Fruit fly (Drosophila melanogaster) whole organism, embryonic: ENCODE measurements around the gene CG9328.
A peak's percentile ranks its signal among the peaks of the same experiment; 100 is the strongest.

ENCODE experiments used
- ATbp ChIP-seq: fragments of 200-800 bp; sonication (Bioruptor generic); optimal IDR thresholded peaks from 2 replicates; lab custom pipeline; 2017; ENCODE audit warnings: missing biosample characterization, mild to moderate bottlenecking, missing genetic modification characterization, missing genetic modification reagents
- CG10209 ChIP-seq: fragments of 200-800 bp; sonication (Bioruptor generic); optimal IDR thresholded peaks from 3 replicates; lab custom pipeline; 2017; ENCODE audit warnings: missing biosample characterization, mild to moderate bottlenecking, missing genetic modification characterization, missing genetic modification reagents
- CG11560 ChIP-seq: fragments of 200-800 bp; sonication (Bioruptor generic); IDR thresholded peaks from 3 replicates; pipeline ENCODE4 v1.3.6; 2022; ENCODE audit warnings: missing biosample characterization, missing genetic modification characterization
- CG12299 ChIP-seq: fragments of 200-800 bp; sonication (Bioruptor generic); optimal IDR thresholded peaks from 2 replicates; lab custom pipeline; 2018; ENCODE audit warnings: missing biosample characterization, mild to moderate bottlenecking, missing genetic modification characterization
- CG12391 ChIP-seq: fragments of 200-800 bp; sonication (Bioruptor generic); optimal IDR thresholded peaks from 3 replicates; lab custom pipeline; 2018; ENCODE audit warnings: missing biosample characterization, mild to moderate bottlenecking, missing genetic modification characterization, moderate library complexity
- CG13894 ChIP-seq: fragments of 200-800 bp; sonication (Bioruptor generic); optimal IDR thresholded peaks from 3 replicates; lab custom pipeline; 2018; ENCODE audit warnings: missing biosample characterization, mild to moderate bottlenecking, missing genetic modification characterization, moderate library complexity
- CG15696 ChIP-seq: fragments of 200-800 bp; sonication (Bioruptor generic); optimal IDR thresholded peaks from 2 replicates; lab custom pipeline; 2019; ENCODE audit warnings: missing biosample characterization, mild to moderate bottlenecking, missing genetic modification characterization, moderate library complexity
- CG1603 ChIP-seq: fragments of 200-800 bp; sonication (Bioruptor generic); optimal IDR thresholded peaks from 2 replicates; lab custom pipeline; 2019; ENCODE audit warnings: missing biosample characterization, mild to moderate bottlenecking, missing genetic modification characterization, moderate library complexity
- CG16815 ChIP-seq: fragments of 200-800 bp; sonication (Bioruptor generic); optimal IDR thresholded peaks from 3 replicates; lab custom pipeline; 2017; ENCODE audit warnings: missing biosample characterization, mild to moderate bottlenecking, missing genetic modification characterization
- CG17829 ChIP-seq: fragments of 200-800 bp; optimal IDR thresholded peaks from 2 replicates; lab custom pipeline; 2019; ENCODE audit warnings: missing biosample characterization, mild to moderate bottlenecking, missing genetic modification characterization, moderate library complexity
- CG1792 ChIP-seq: fragments of 200-800 bp; sonication (Bioruptor generic); optimal IDR thresholded peaks from 2 replicates; lab custom pipeline; 2016; ENCODE audit warnings: missing biosample characterization, missing genetic modification characterization
- CG18011 ChIP-seq: fragments of 200-800 bp; sonication (Bioruptor generic); optimal IDR thresholded peaks from 2 replicates; lab custom pipeline; 2017; ENCODE audit warnings: missing biosample characterization, missing genetic modification characterization, mild to moderate bottlenecking, moderate library complexity, missing genotype
- CG2199 ChIP-seq: fragments of 200-800 bp; sonication (Bioruptor generic); IDR thresholded peaks from 3 replicates; pipeline ENCODE4 v1.3.6; 2022; ENCODE audit warnings: missing biosample characterization, missing genetic modification characterization
- CG2712 ChIP-seq: fragments of 200-800 bp; optimal IDR thresholded peaks from 3 replicates; lab custom pipeline; 2019; ENCODE audit warnings: missing biosample characterization, mild to moderate bottlenecking, missing genetic modification characterization, moderate library complexity
- CG2889 ChIP-seq: fragments of 200-800 bp; sonication (Bioruptor generic); IDR thresholded peaks from 3 replicates; pipeline ENCODE4 v1.3.6; 2022; ENCODE audit warnings: missing biosample characterization, missing genetic modification characterization
- CG31441 ChIP-seq: fragments of 200-800 bp; sonication (Bioruptor generic); IDR thresholded peaks from 2 replicates; pipeline ENCODE4 v1.3.6; 2022; ENCODE audit warnings: missing biosample characterization, missing genetic modification characterization
- CG32772 ChIP-seq: fragments of 200-800 bp; sonication (Bioruptor generic); IDR thresholded peaks from 2 replicates; pipeline ENCODE4 v1.3.6; 2022; ENCODE audit warnings: missing biosample characterization, missing genetic modification characterization
- CG34422 ChIP-seq: fragments of 200-800 bp; sonication (Bioruptor generic); IDR thresholded peaks from 3 replicates; pipeline ENCODE4 v1.3.6; 2022; ENCODE audit warnings: missing biosample characterization, missing genetic modification characterization
- CG4404 ChIP-seq: fragments of 200-800 bp; sonication (Bioruptor generic); IDR thresholded peaks from 2 replicates; pipeline ENCODE4 v1.3.6; 2022; ENCODE audit warnings: missing biosample characterization, missing genetic modification characterization
- CG6791 ChIP-seq: fragments of 200-800 bp; sonication (Bioruptor generic); IDR thresholded peaks from 3 replicates; pipeline ENCODE4 v1.3.6; 2022; ENCODE audit warnings: missing biosample characterization, missing genetic modification characterization; ENCODE audit not compliant: partially characterized antibody
- CG9727 ChIP-seq: fragments of 200-800 bp; sonication (Bioruptor generic); optimal IDR thresholded peaks from 3 replicates; lab custom pipeline; 2017; ENCODE audit warnings: missing biosample characterization, mild to moderate bottlenecking, missing genetic modification characterization
- CG9797 ChIP-seq: fragments of 200-800 bp; sonication (Bioruptor generic); optimal IDR thresholded peaks from 3 replicates; lab custom pipeline; 2018; ENCODE audit warnings: missing biosample characterization, mild to moderate bottlenecking, missing genetic modification characterization
- CG9817 ChIP-seq: fragments of 200-800 bp; sonication (Bioruptor generic); optimal IDR thresholded peaks from 2 replicates; lab custom pipeline; 2018; ENCODE audit warnings: missing biosample characterization, mild to moderate bottlenecking, missing genetic modification characterization, moderate library complexity
- CTCF ChIP-seq: fragments of 200-800 bp; sonication (Bioruptor generic); optimal IDR thresholded peaks from 2 replicates; lab custom pipeline; 2017; ENCODE audit warnings: missing biosample characterization, mild to moderate bottlenecking, missing genetic modification characterization, moderate library complexity
- Chrac-16 ChIP-seq: fragments of 200-800 bp; sonication (Bioruptor generic); optimal IDR thresholded peaks from 3 replicates; lab custom pipeline; 2016; ENCODE audit warnings: missing biosample characterization, missing genetic modification characterization
- Dp ChIP-seq: fragments of 200-800 bp; sonication (Bioruptor generic); optimal IDR thresholded peaks from 2 replicates; lab custom pipeline; 2018; ENCODE audit warnings: missing biosample characterization, mild to moderate bottlenecking, missing genetic modification characterization, moderate library complexity
- E2f1 ChIP-seq: fragments of 200-800 bp; sonication (Bioruptor generic); IDR thresholded peaks from 2 replicates; pipeline ENCODE4 v1.3.6; 2022; ENCODE audit warnings: missing biosample characterization, missing genetic modification characterization
- Ets65A ChIP-seq: fragments of 200-800 bp; sonication (Bioruptor generic); peaks from one replicate; lab custom pipeline; 2016; ENCODE audit warnings: missing biosample characterization, missing genetic modification characterization
- Gsc ChIP-seq: fragments of 200-800 bp; sonication (Bioruptor generic); IDR thresholded peaks from 2 replicates; pipeline ENCODE4 v1.3.6; 2022; ENCODE audit warnings: missing biosample characterization, missing genetic modification characterization
- NK7.1 ChIP-seq: fragments of 200-800 bp; sonication (Bioruptor generic); optimal IDR thresholded peaks from 3 replicates; lab custom pipeline; 2016; ENCODE audit warnings: missing biosample characterization, missing genetic modification characterization
- Pdp1 ChIP-seq, 2 experiments: fragments of 200-800 bp; sonication (Bioruptor generic); optimal IDR thresholded peaks; 3 replicates each; lab custom pipeline; 2016; ENCODE audit warnings: missing biosample characterization in 2 of 2, missing genetic modification characterization in 2 of 2, mild to moderate bottlenecking in 1 of 2, moderate library complexity in 1 of 2
- Rfx ChIP-seq: fragments of 200-800 bp; sonication (Bioruptor generic); IDR thresholded peaks from 2 replicates; pipeline ENCODE4 v1.3.6; 2022; ENCODE audit warnings: missing biosample characterization, missing genetic modification characterization
- Sin3A ChIP-seq: fragments of >200 bp; optimal IDR thresholded peaks from 2 replicates; lab custom pipeline; 2018
- Sox100B ChIP-seq: fragments of 200-800 bp; sonication (Bioruptor generic); optimal IDR thresholded peaks from 3 replicates; lab custom pipeline; 2018; ENCODE audit warnings: missing biosample characterization, mild to moderate bottlenecking, missing genetic modification characterization
- ato ChIP-seq: fragments of 200-800 bp; sonication (Bioruptor generic); IDR thresholded peaks from 2 replicates; pipeline ENCODE4 v1.3.6; 2022; ENCODE audit warnings: missing biosample characterization, missing genetic modification characterization; ENCODE audit not compliant: partially characterized antibody
- bowl ChIP-seq: fragments of 200-800 bp; sonication (Bioruptor generic); IDR thresholded peaks from 2 replicates; pipeline ENCODE4 v1.3.6; 2022; ENCODE audit warnings: missing biosample characterization, missing genetic modification characterization
- br ChIP-seq: fragments of >200 bp; optimal IDR thresholded peaks from 2 replicates; lab custom pipeline; 2017
- chinmo ChIP-seq: fragments of 200-800 bp; sonication (Bioruptor generic); IDR thresholded peaks from 4 replicates; pipeline ENCODE4 v1.3.6; 2022; ENCODE audit warnings: missing biosample characterization, missing genetic modification characterization; ENCODE audit not compliant: partially characterized antibody
- crol ChIP-seq: fragments of 200-800 bp; sonication (Bioruptor generic); IDR thresholded peaks from 2 replicates; pipeline ENCODE4 v1.3.6; 2022; ENCODE audit warnings: missing biosample characterization, missing genetic modification characterization
- fd64A ChIP-seq: fragments of 200-800 bp; sonication (Bioruptor generic); optimal IDR thresholded peaks from 3 replicates; lab custom pipeline; 2018; ENCODE audit warnings: missing biosample characterization, mild to moderate bottlenecking, missing genetic modification characterization
- ftz-f1 ChIP-seq: fragments of 200-800 bp; sonication (Bioruptor generic); optimal IDR thresholded peaks from 2 replicates; lab custom pipeline; 2016; ENCODE audit warnings: missing biosample characterization, missing genetic modification characterization
- fu2 ChIP-seq: fragments of 200-800 bp; sonication (Bioruptor generic); optimal IDR thresholded peaks from 2 replicates; lab custom pipeline; 2016; ENCODE audit warnings: missing biosample characterization, missing genetic modification characterization
- hkb ChIP-seq, 2 experiments: fragments of 200-800 bp in 1 of 2; fragments of >200 bp in 1 of 2; sonication (Bioruptor generic) in 1 of 2; IDR thresholded peaks in 1 of 2; optimal IDR thresholded peaks in 1 of 2; 2 replicates each; pipeline versions ENCODE4 v1.3.6 to Lab custom; 2017 to 2022; ENCODE audit warnings: missing biosample characterization in 1 of 2, missing genetic modification characterization in 1 of 2
- klu ChIP-seq: fragments of 200-800 bp; sonication (Bioruptor generic); IDR thresholded peaks from 2 replicates; pipeline ENCODE4 v1.3.6; 2022; ENCODE audit warnings: missing biosample characterization, missing genetic modification characterization
- lov ChIP-seq, 2 experiments: fragments of 200-800 bp in 1 of 2; fragments of >200 bp in 1 of 2; sonication (Bioruptor generic) in 1 of 2; IDR thresholded peaks in 1 of 2; optimal IDR thresholded peaks in 1 of 2; 2 replicates in 1 of 2; 3 replicates in 1 of 2; pipeline versions ENCODE4 v1.3.6 to Lab custom; 2017 to 2022; ENCODE audit warnings: missing biosample characterization in 1 of 2, missing genetic modification characterization in 1 of 2
- odd ChIP-seq: fragments of 200-800 bp; sonication (Bioruptor generic); optimal IDR thresholded peaks from 2 replicates; lab custom pipeline; 2017; ENCODE audit warnings: missing biosample characterization, mild to moderate bottlenecking, missing genetic modification characterization
- psq ChIP-seq: fragments of 200-800 bp; sonication (Bioruptor generic); optimal IDR thresholded peaks from 2 replicates; lab custom pipeline; 2017; ENCODE audit warnings: missing biosample characterization, missing genetic modification characterization
- slbo ChIP-seq: fragments of 200-800 bp; sonication (Bioruptor generic); IDR thresholded peaks from 2 replicates; pipeline ENCODE4 v1.3.6; 2022; ENCODE audit warnings: missing biosample characterization, missing genetic modification characterization
- sob ChIP-seq: fragments of 200-800 bp; sonication (Bioruptor generic); IDR thresholded peaks from 2 replicates; pipeline ENCODE4 v1.3.6; 2022; ENCODE audit warnings: missing biosample characterization, missing genetic modification characterization
- ssp ChIP-seq: fragments of 200-800 bp; sonication (Bioruptor generic); IDR thresholded peaks from 2 replicates; pipeline ENCODE4 v1.3.6; 2022; ENCODE audit warnings: missing biosample characterization, missing genetic modification characterization
- tap ChIP-seq: fragments of 200-800 bp; optimal IDR thresholded peaks from 3 replicates; lab custom pipeline; 2019; ENCODE audit warnings: missing biosample characterization, mild to moderate bottlenecking, missing genetic modification characterization, moderate library complexity
- zen2 ChIP-seq: fragments of 200-800 bp; sonication (Bioruptor generic); IDR thresholded peaks from 3 replicates; pipeline ENCODE4 v1.3.6; 2022; ENCODE audit warnings: missing biosample characterization, missing genetic modification characterization; ENCODE audit not compliant: partially characterized antibody

The CG9328 gene

DNA sequence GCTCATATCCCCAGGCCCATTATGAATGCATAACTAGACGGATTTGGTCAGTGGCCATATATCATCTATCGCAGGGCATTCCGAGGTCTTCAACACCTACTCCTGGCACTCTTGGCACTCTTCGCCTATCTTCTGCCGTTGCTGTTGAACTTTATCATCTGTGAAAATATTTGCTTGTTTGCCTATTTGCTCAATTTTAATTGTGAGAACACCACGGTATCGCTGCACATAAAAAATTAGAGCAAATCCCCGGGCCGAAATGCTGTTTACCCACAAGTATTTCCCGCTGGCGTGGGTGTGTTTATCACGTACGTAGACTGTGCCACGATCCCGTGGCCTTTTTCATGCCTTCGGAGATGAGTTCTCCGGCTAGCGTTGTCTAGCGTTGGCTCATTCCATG is 16.7 kb upstream of the CG9328 start (continued):
- TF ChIP-seq ftz-f1 (GFP tag; lab: Kevin White, UChicago) (no peak), NK7.1 (GFP tag; lab: Kevin White, UChicago) (peak; percentile 51), Pdp1 (GFP tag; optimal IDR thresholded peaks at IDR 0.05; lab: Kevin White, UChicago) (peak in 1 of 2 experiments; percentile 46), tap (tag; lab: Kevin White, UChicago) (peak; percentile 5), hkb (optimal IDR thresholded peaks at IDR 0.05; lab: Kevin White, UChicago) (no peak), hkb (GFP tag; IDR thresholded peaks at IDR 0.05; lab: Robert Waterston, UW) (peak; percentile 67), Sox100B (peak; percentile 37), ssp (no peak), ato (GFP tag; lab: Robert Waterston, UW) (no peak), Gsc (GFP tag; lab: Robert Waterston, UW) (no peak), sob (GFP tag; lab: Robert Waterston, UW) (peak; percentile 53; the same call in 1 of the 2 replicates), CG1603 (tag; lab: Kevin White, UChicago) (peak; percentile 82), br (lab: Kevin White, UChicago) (no peak), CG15696 (tag; lab: Kevin White, UChicago) (peak; percentile 90), CG2199 (GFP tag; lab: Robert Waterston, UW) (no peak), E2f1 (GFP tag; lab: Robert Waterston, UW) (no peak), CTCF (GFP tag; lab: Kevin White, UChicago) (no peak), CG31441 (GFP tag; lab: Robert Waterston, UW) (peak; percentile 49; the same call in 1 of the 2 replicates), slbo (GFP tag; lab: Robert Waterston, UW) (no peak), odd (GFP tag; lab: Kevin White, UChicago) (peak; percentile 72), chinmo (GFP tag; lab: Robert Waterston, UW) (no peak), CG13894 (peak; percentile 37), CG12299 (peak; percentile 30), crol (GFP tag; lab: Robert Waterston, UW) (no peak), CG2889 (GFP tag; lab: Robert Waterston, UW) (no peak), fu2 (no peak), klu (GFP tag; lab: Robert Waterston, UW) (no peak), CG12391 (tag; lab: Kevin White, UChicago) (peak; percentile 32), CG9727 (GFP tag; lab: Kevin White, UChicago) (peak; percentile 87), fd64A (GFP tag; lab: Kevin White, UChicago) (peak; percentile 77), CG1792 (peak; percentile 59), Chrac-16 (GFP tag; lab: Kevin White, UChicago) (no peak), CG34422 (GFP tag; lab: Robert Waterston, UW) (no peak), bowl (GFP tag; lab: Robert Waterston, UW) (no peak), CG16815 (GFP tag; lab: Kevin White, UChicago) (no peak), zen2 (GFP tag; lab: Robert Waterston, UW) (no peak), Sin3A (lab: Kevin White, UChicago) (no peak), lov (optimal IDR thresholded peaks at IDR 0.05; lab: Kevin White, UChicago) (no peak), lov (GFP tag; IDR thresholded peaks at IDR 0.05; lab: Robert Waterston, UW) (no peak), Ets65A (GFP tag; lab: Kevin White, UChicago) (no peak), CG4404 (GFP tag; lab: Robert Waterston, UW) (no peak), Rfx (peak; percentile 42; the same call in 1 of the 2 replicates), Dp (GFP tag; lab: Kevin White, UChicago) (no peak), CG9797 (no peak), CG17829 (tag; lab: Kevin White, UChicago) (peak; percentile 4), psq (GFP tag; lab: Kevin White, UChicago) (no peak), ATbp (GFP tag; lab: Kevin White, UChicago) (peak; percentile 87), CG18011 (GFP tag; lab: Kevin White, UChicago) (peak; percentile 4), CG9817 (peak; percentile 9), CG10209 (GFP tag; lab: Kevin White, UChicago) (peak; percentile 81), CG32772 (GFP tag; lab: Robert Waterston, UW) (no peak), CG6791 (no peak), CG2712 (peak; percentile 57), CG11560 (tag; lab: Robert Waterston, UW) (no peak)
